Fruit fly (Drosophila melanogaster): ENCODE measurements around the gene dyw.

dyw gene

dm6 chrX:2652124-2652923 lies 41.4 kb downstream of the dyw start:
- no peak for TF ChIP-seq Sin3A (optimal IDR thresholded peaks at IDR 0.05)
- no peak for TF ChIP-seq insv (optimal IDR thresholded peaks at IDR 0.05)
- TF ChIP-seq psq (optimal IDR thresholded peaks at IDR 0.05): no peak
- no peak for TF ChIP-seq h (optimal IDR thresholded peaks at IDR 0.05)
- TF ChIP-seq ttk (optimal IDR thresholded peaks at IDR 0.05): no peak
- no peak for TF ChIP-seq Myc (optimal IDR thresholded peaks at IDR 0.05)

- TF ChIP-seq insv (optimal IDR thresholded peaks at IDR 0.05) (no peak), ttk (optimal IDR thresholded peaks at IDR 0.05) (no peak), h (optimal IDR thresholded peaks at IDR 0.05) (no peak), Sin3A (optimal IDR thresholded peaks at IDR 0.05) (no peak), psq (optimal IDR thresholded peaks at IDR 0.05) (no peak), Myc (optimal IDR thresholded peaks at IDR 0.05) (no peak)
These were observed 42.6 kb downstream of the dyw start for dm6 chrX:2651128-2651527.

DNA sequence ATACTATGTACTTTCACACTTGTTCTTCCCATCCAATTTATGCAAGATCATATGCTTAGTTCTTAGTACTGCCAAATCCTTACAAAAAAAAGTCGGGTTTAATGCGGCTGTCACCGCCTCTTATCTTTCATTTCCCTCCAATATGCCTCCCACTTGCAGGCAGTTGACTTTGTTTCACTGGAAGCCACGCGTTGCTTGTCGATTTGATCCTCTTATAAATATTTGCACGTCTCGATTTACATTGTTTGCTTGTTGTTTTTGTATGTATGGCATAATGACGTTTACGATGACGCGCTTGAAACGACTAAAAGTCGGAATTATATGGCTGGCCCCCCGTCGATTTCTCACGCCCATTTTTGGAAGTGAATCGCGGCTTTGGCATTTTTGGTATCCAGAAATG lies 44.7 kb downstream of the dyw start:
- TF ChIP-seq h (optimal IDR thresholded peaks at IDR 0.05) (no peak), Myc (optimal IDR thresholded peaks at IDR 0.05) (no peak), ttk (optimal IDR thresholded peaks at IDR 0.05) (no peak), Sin3A (optimal IDR thresholded peaks at IDR 0.05) (no peak), psq (optimal IDR thresholded peaks at IDR 0.05) (no peak), insv (optimal IDR thresholded peaks at IDR 0.05) (no peak)

dm6 chrX:2647950-2648613 lies 45.6 kb downstream of the dyw start:
- TF ChIP-seq Myc (optimal IDR thresholded peaks at IDR 0.05) (no peak), Sin3A (optimal IDR thresholded peaks at IDR 0.05) (no peak), psq (optimal IDR thresholded peaks at IDR 0.05) (no peak), h (optimal IDR thresholded peaks at IDR 0.05) (no peak), ttk (optimal IDR thresholded peaks at IDR 0.05) (no peak), insv (optimal IDR thresholded peaks at IDR 0.05) (no peak)

DNA sequence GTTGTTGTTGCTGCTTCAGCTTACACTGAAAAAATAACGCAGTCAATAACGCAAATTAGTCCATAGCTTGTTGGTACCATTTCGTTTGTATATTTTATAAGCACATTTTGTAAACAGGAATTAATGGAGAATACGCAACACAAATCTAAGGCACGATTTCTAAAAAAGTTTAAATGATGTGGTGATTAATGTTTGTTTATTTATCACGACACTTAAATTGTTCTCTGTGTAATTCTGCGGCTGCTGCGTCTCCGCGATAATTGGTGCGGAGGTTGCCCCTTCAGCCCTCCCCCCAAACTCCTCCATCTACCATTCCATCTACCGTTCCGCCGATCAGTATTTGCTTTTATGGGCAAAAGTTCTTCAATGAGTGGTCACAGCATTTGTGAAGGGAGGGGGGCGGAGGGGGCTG lies 46.2 kb downstream of the dyw start:
- TF ChIP-seq h (optimal IDR thresholded peaks at IDR 0.05): no peak
- no peak for TF ChIP-seq psq (optimal IDR thresholded peaks at IDR 0.05)
- TF ChIP-seq ttk (optimal IDR thresholded peaks at IDR 0.05): no peak
- no peak for TF ChIP-seq Sin3A (optimal IDR thresholded peaks at IDR 0.05)
- TF ChIP-seq insv (optimal IDR thresholded peaks at IDR 0.05): no peak

dm6 chrX:2646022-2646761 lies 47.5 kb downstream of the dyw start:
- no peak for TF ChIP-seq insv (optimal IDR thresholded peaks at IDR 0.05)

- no peak for TF ChIP-seq insv (optimal IDR thresholded peaks at IDR 0.05)
- TF ChIP-seq Myc (optimal IDR thresholded peaks at IDR 0.05): no peak
- TF ChIP-seq Sin3A (optimal IDR thresholded peaks at IDR 0.05): no peak
- TF ChIP-seq h (optimal IDR thresholded peaks at IDR 0.05): no peak
- no peak for TF ChIP-seq psq (optimal IDR thresholded peaks at IDR 0.05)
- no peak for TF ChIP-seq ttk (optimal IDR thresholded peaks at IDR 0.05)
These were observed 48.1 kb downstream of the dyw start for dm6 chrX:2645593-2645992.
